Fruit fly (Drosophila melanogaster) whole organism, pupa: ENCODE data around the gene Pif1.
A peak's percentile ranks its signal among the peaks of the same experiment; 100 is the strongest.

Source experiments
- CG12605 ChIP-seq: fragments of 200-800 bp; sonication (Bioruptor generic); IDR thresholded peaks from 2 replicates; pipeline ENCODE4 v1.3.6; 2022; ENCODE audit warnings: missing biosample characterization, missing genetic modification characterization
- CG15710 ChIP-seq: fragments of 200-800 bp; sonication (Bioruptor generic); optimal IDR thresholded peaks from 2 replicates; lab custom pipeline; 2018; ENCODE audit warnings: missing biosample characterization, mild to moderate bottlenecking, missing genetic modification characterization, moderate library complexity
- CG32121 ChIP-seq: fragments of 200-800 bp; sonication (Bioruptor generic); IDR thresholded peaks from 2 replicates; pipeline ENCODE4 v1.3.6; 2022; ENCODE audit warnings: missing biosample characterization, missing genetic modification characterization
- CG34367 ChIP-seq: fragments of 200-800 bp; sonication (Bioruptor generic); optimal IDR thresholded peaks from 2 replicates; lab custom pipeline; 2018; ENCODE audit warnings: missing biosample characterization, mild to moderate bottlenecking, missing genetic modification characterization
- CG4496 ChIP-seq: fragments of 200-800 bp; sonication (Bioruptor generic); IDR thresholded peaks from 3 replicates; pipeline ENCODE4 v1.3.6; 2022; ENCODE audit warnings: missing biosample characterization, missing genetic modification characterization
- CG8159 ChIP-seq: fragments of 200-800 bp; sonication (Bioruptor generic); optimal IDR thresholded peaks from 3 replicates; lab custom pipeline; 2018; ENCODE audit warnings: missing biosample characterization, mild to moderate bottlenecking, missing genetic modification characterization, moderate library complexity
- CG8301 ChIP-seq: fragments of 200-800 bp; sonication (Bioruptor generic); optimal IDR thresholded peaks from 2 replicates; lab custom pipeline; 2018; ENCODE audit warnings: missing biosample characterization, mild to moderate bottlenecking, missing genetic modification characterization
- D1 ChIP-seq: fragments of 200-800 bp; sonication (Bioruptor generic); optimal IDR thresholded peaks from 2 replicates; lab custom pipeline; 2018; ENCODE audit warnings: missing biosample characterization, mild to moderate bottlenecking, missing genetic modification characterization, moderate library complexity
- EcR ChIP-seq: fragments of 200-800 bp; sonication (Bioruptor generic); optimal IDR thresholded peaks from 3 replicates; lab custom pipeline; 2019; ENCODE audit warnings: missing biosample characterization, missing genetic modification characterization, mild to moderate bottlenecking, moderate library complexity, missing genetic modification reagents
- Pif1A ChIP-seq: fragments of 200-800 bp; sonication (Bioruptor generic); optimal IDR thresholded peaks from 3 replicates; lab custom pipeline; 2016; ENCODE audit warnings: missing biosample characterization, missing genetic modification characterization
- Snoo ChIP-seq: fragments of 200-800 bp; sonication (Bioruptor generic); optimal IDR thresholded peaks from 3 replicates; lab custom pipeline; 2017; ENCODE audit warnings: missing biosample characterization, mild to moderate bottlenecking, missing genetic modification characterization, inconsistent platforms
- fd96Ca ChIP-seq: fragments of 200-800 bp; sonication (Bioruptor generic); IDR thresholded peaks from 3 replicates; pipeline ENCODE4 v1.3.6; 2022; ENCODE audit warnings: missing biosample characterization, missing genetic modification characterization
- gl ChIP-seq: fragments of 200-800 bp; sonication (Bioruptor generic); optimal IDR thresholded peaks from 2 replicates; lab custom pipeline; 2018; ENCODE audit warnings: missing biosample characterization, mild to moderate bottlenecking, missing genetic modification characterization
- rn ChIP-seq: fragments of 200-800 bp; sonication (Bioruptor generic); IDR thresholded peaks from 2 replicates; pipeline ENCODE4 v1.3.6; 2022; ENCODE audit warnings: missing biosample characterization, missing genetic modification characterization

The Pif1 gene

dm6 chr2L:3426669-3427232, 43.1 kb downstream of the Pif1 start, which contains the start of gene Pgant2:
Gene Pgant2 (minus strand): TSS chr2L:3426719.
- no peak for TF ChIP-seq Pif1A (GFP tag; lab: Kevin White, UChicago)
- TF ChIP-seq Snoo (tag; lab: Kevin White, UChicago) = no peak
- 0 out of 3 replicates have a peak, but pooled peaks have one; percentile 21 for TF ChIP-seq fd96Ca (GFP tag; lab: Robert Waterston, UW)
- 0 out of 3 replicates have a peak, but pooled peaks have one; percentile 18 for TF ChIP-seq CG4496
- 0 out of 2 replicates have a peak, but pooled peaks have one; percentile 13 for TF ChIP-seq CG12605 (GFP tag; lab: Robert Waterston, UW)
- no peak for TF ChIP-seq CG34367 (tag; lab: Kevin White, UChicago)
- TF ChIP-seq, all 21 proteins: peak for 3

- TF ChIP-seq EcR (GFP tag; lab: Kevin White, UChicago) (peak; percentile 21), CG8301 (no peak)
These were observed 43.9 kb downstream of the Pif1 start for dm6 chr2L:3425947-3426346.

- no peak for TF ChIP-seq CG15710 (tag; lab: Kevin White, UChicago)
- no peak for TF ChIP-seq CG32121 (GFP tag; lab: Robert Waterston, UW)
- TF ChIP-seq CG4496 = peak; percentile 65; the same call in 1 of the 3 replicates
These were observed 47.1 kb downstream of the Pif1 start for dm6 chr2L:3422753-3423152.

dm6 chr2L:3417613-3418012, 52.2 kb downstream of the Pif1 start:
- TF ChIP-seq D1 (tag; lab: Kevin White, UChicago) (no peak), CG34367 (tag; lab: Kevin White, UChicago) (no peak), gl (tag; lab: Kevin White, UChicago) (no peak), rn (GFP tag; lab: Robert Waterston, UW) (no peak), CG8159 (tag; lab: Kevin White, UChicago) (no peak), Snoo (tag; lab: Kevin White, UChicago) (no peak), CG32121 (GFP tag; lab: Robert Waterston, UW) (no peak), fd96Ca (GFP tag; lab: Robert Waterston, UW) (no peak), Pif1A (GFP tag; lab: Kevin White, UChicago) (no peak), CG4496 (no peak), CG15710 (tag; lab: Kevin White, UChicago) (no peak)
